Worm (Caenorhabditis elegans) whole organism, L1 larva: ENCODE data around the gene rsa-2.
A peak's percentile ranks its signal among the peaks of the same experiment; 100 is the strongest.
"Not testable (repeated sequence)": the region's sequence is repeated elsewhere in the genome, so short reads cannot be mapped to it uniquely, and the experiment has no call there.

Experiments used
- C04F5.9 ChIP-seq: sonication (generic microtip); optimal IDR thresholded peaks from 2 replicates; lab custom pipeline; 2016; ENCODE audit warnings: missing genetic modification characterization, missing compliant biosample characterization
- C34B4.2 ChIP-seq: sonication (generic microtip); optimal IDR thresholded peaks from 2 replicates; lab custom pipeline; 2017; ENCODE audit warnings: mild to moderate bottlenecking, missing genetic modification characterization, missing compliant biosample characterization
- Y116A8C.19 ChIP-seq: sonication (generic microtip); optimal IDR thresholded peaks from 2 replicates; lab custom pipeline; 2016; ENCODE audit warnings: missing compliant biosample characterization, missing genetic modification characterization, borderline replicate concordance
- ama-1 ChIP-seq: fragments of 150-350 bp; optimal IDR thresholded peaks from 2 replicates; lab custom pipeline; 2014
- blmp-1 ChIP-seq: fragments of 150-350 bp; optimal IDR thresholded peaks from 2 replicates; lab custom pipeline; 2014; ENCODE audit warnings: missing biosample characterization, missing genetic modification characterization
- ceh-63 ChIP-seq: fragments of 200-800 bp; sonication (Bioruptor generic); optimal IDR thresholded peaks from 2 replicates; lab custom pipeline; 2018; ENCODE audit warnings: mild to moderate bottlenecking, missing genetic modification characterization, missing compliant biosample characterization
- ceh-8 ChIP-seq: fragments of 200-800 bp; sonication (Bioruptor generic); optimal IDR thresholded peaks from 2 replicates; lab custom pipeline; 2018; ENCODE audit warnings: mild to moderate bottlenecking, missing genetic modification characterization, moderate library complexity, missing compliant biosample characterization
- ceh-82 ChIP-seq, 3 experiments: fragments of 150-350 bp in 1 of 3; sonication (generic microtip) in 2 of 3; optimal IDR thresholded peaks; 2 replicates each; lab custom pipeline; 2014 to 2017; ENCODE audit warnings: missing biosample characterization in 3 of 3, missing genetic modification characterization in 3 of 3
- ceh-90 ChIP-seq: sonication (generic microtip); optimal IDR thresholded peaks from 2 replicates; lab custom pipeline; 2016; ENCODE audit warnings: missing genetic modification characterization, missing compliant biosample characterization
- dsc-1 ChIP-seq: sonication (generic microtip); optimal IDR thresholded peaks from 2 replicates; lab custom pipeline; 2016; ENCODE audit warnings: mild to moderate bottlenecking, missing genetic modification characterization, missing compliant biosample characterization
- efl-1 ChIP-seq, 4 experiments: fragments of 150-350 bp; optimal IDR thresholded peaks in 3 of 4; peaks in 1 of 4; 1 replicate in 1 of 4; 2 replicates in 3 of 4; lab custom pipeline; 2014; ENCODE audit warnings: missing biosample characterization in 2 of 4, missing genetic modification characterization in 2 of 4, missing genetic modification reagents in 2 of 4
- efl-3 ChIP-seq: fragments of 200-800 bp; sonication (Bioruptor generic); optimal IDR thresholded peaks from 2 replicates; lab custom pipeline; 2018; ENCODE audit warnings: mild to moderate bottlenecking, missing genetic modification characterization, missing compliant biosample characterization
- egl-27 ChIP-seq, 2 experiments: fragments of 150-350 bp in 1 of 2; sonication (generic microtip); optimal IDR thresholded peaks; 3 replicates each; lab custom pipeline; 2017 to 2018; ENCODE audit warnings: missing biosample characterization in 2 of 2, missing genetic modification characterization in 2 of 2, missing genetic modification reagents in 2 of 2
- grh-1 ChIP-seq: fragments of 200-800 bp; sonication (Bioruptor generic); IDR thresholded peaks from 2 replicates; pipeline ENCODE4 v1.3.6; 2022; ENCODE audit warnings: missing genetic modification reagents, missing genetic modification characterization, missing compliant biosample characterization
- hpl-2 ChIP-seq: fragments of 150-350 bp; optimal IDR thresholded peaks from 2 replicates; lab custom pipeline; 2014; ENCODE audit warnings: missing biosample characterization, missing genetic modification reagents, missing genetic modification characterization
- lin-15B ChIP-seq: fragments of 150-350 bp; sonication (generic microtip); optimal IDR thresholded peaks from 3 replicates; lab custom pipeline; 2014; ENCODE audit warnings: missing biosample characterization, missing genetic modification characterization
- lin-35 ChIP-seq, 2 experiments: fragments of 150-350 bp; optimal IDR thresholded peaks; 2 replicates each; lab custom pipeline; 2014; ENCODE audit warnings: missing biosample characterization in 2 of 2, missing genetic modification characterization in 2 of 2, missing genetic modification reagents in 2 of 2
- lir-3 ChIP-seq: sonication (generic microtip); optimal IDR thresholded peaks from 2 replicates; lab custom pipeline; 2016; ENCODE audit warnings: mild to moderate bottlenecking, missing genetic modification characterization, moderate library complexity, missing compliant biosample characterization; ENCODE audit not compliant: poor library complexity
- mab-9 ChIP-seq: fragments of 200-800 bp; sonication (Bioruptor generic); IDR thresholded peaks from 2 replicates; pipeline ENCODE4 v1.3.6; 2022; ENCODE audit warnings: missing genetic modification reagents, missing genetic modification characterization, missing compliant biosample characterization
- mdl-1 ChIP-seq, 2 experiments: fragments of 150-350 bp; optimal IDR thresholded peaks; 2 replicates each; lab custom pipeline; 2014 to 2017; ENCODE audit warnings: missing biosample characterization in 2 of 2, missing genetic modification characterization in 2 of 2, inconsistent platforms in 1 of 2
- mep-1 ChIP-seq: fragments of 150-350 bp; optimal IDR thresholded peaks from 2 replicates; lab custom pipeline; 2014; ENCODE audit warnings: missing biosample characterization, missing genetic modification characterization
- nhr-19 ChIP-seq: fragments of 200-800 bp; sonication (Bioruptor generic); conservative IDR thresholded peaks from 2 replicates; pipeline ENCODE4 v1.3.6; 2022; ENCODE audit warnings: missing genetic modification characterization, missing compliant biosample characterization
- nhr-20 ChIP-seq: sonication (generic microtip); optimal IDR thresholded peaks from 2 replicates; lab custom pipeline; 2016; ENCODE audit warnings: mild to moderate bottlenecking, missing genetic modification characterization, missing compliant biosample characterization
- nhr-237 ChIP-seq: fragments of 150-350 bp; optimal IDR thresholded peaks from 2 replicates; lab custom pipeline; 2014; ENCODE audit warnings: missing biosample characterization, missing genetic modification characterization
- nhr-47 ChIP-seq: sonication (generic microtip); optimal IDR thresholded peaks from 2 replicates; lab custom pipeline; 2016; ENCODE audit warnings: mild to moderate bottlenecking, missing genetic modification characterization, moderate library complexity, missing compliant biosample characterization
- nhr-71 ChIP-seq: sonication (generic microtip); optimal IDR thresholded peaks from 2 replicates; lab custom pipeline; 2016; ENCODE audit warnings: mild to moderate bottlenecking, missing genetic modification characterization, moderate library complexity, missing compliant biosample characterization
- nhr-76 ChIP-seq: sonication (generic microtip); optimal IDR thresholded peaks from 2 replicates; lab custom pipeline; 2017; ENCODE audit warnings: missing biosample characterization, missing genetic modification characterization
- nhr-77 ChIP-seq: fragments of 150-350 bp; optimal IDR thresholded peaks from 2 replicates; lab custom pipeline; 2014; ENCODE audit warnings: missing biosample characterization, missing genetic modification characterization
- nhr-85 ChIP-seq: sonication (generic microtip); peaks from one replicate; lab custom pipeline; 2016; ENCODE audit warnings: missing genetic modification characterization, inconsistent platforms, missing compliant biosample characterization
- nhr-90 ChIP-seq: sonication (generic microtip); optimal IDR thresholded peaks from 2 replicates; lab custom pipeline; 2016; ENCODE audit warnings: mild to moderate bottlenecking, missing genetic modification characterization, missing compliant biosample characterization; ENCODE audit not compliant: poor library complexity
- pag-3 ChIP-seq: sonication (generic microtip); optimal IDR thresholded peaks from 2 replicates; lab custom pipeline; 2017; ENCODE audit warnings: missing genetic modification characterization, mild to moderate bottlenecking, missing compliant biosample characterization, antibody characterized with exemption, borderline replicate concordance; ENCODE audit not compliant: insufficient read depth
- pax-3 ChIP-seq: fragments of 200-800 bp; sonication (Bioruptor generic); optimal IDR thresholded peaks from 2 replicates; lab custom pipeline; 2018; ENCODE audit warnings: mild to moderate bottlenecking, missing genetic modification characterization, moderate library complexity, missing compliant biosample characterization
- pqm-1 ChIP-seq: sonication (generic microtip); optimal IDR thresholded peaks from 3 replicates; lab custom pipeline; 2017; ENCODE audit warnings: missing biosample characterization, missing genetic modification characterization
- snpc-4 ChIP-seq: fragments of 150-350 bp; optimal IDR thresholded peaks from 2 replicates; lab custom pipeline; 2014; ENCODE audit warnings: missing biosample characterization, missing genetic modification characterization
- snu-23 ChIP-seq: sonication (generic microtip); optimal IDR thresholded peaks from 2 replicates; lab custom pipeline; 2016; ENCODE audit warnings: missing genetic modification characterization, missing compliant biosample characterization
- sptf-1 ChIP-seq: fragments of 150-350 bp; optimal IDR thresholded peaks from 2 replicates; lab custom pipeline; 2014; ENCODE audit warnings: missing biosample characterization, missing genetic modification characterization
- sup-37 ChIP-seq: fragments of 200-800 bp; sonication (Bioruptor generic); optimal IDR thresholded peaks from 2 replicates; lab custom pipeline; 2018; ENCODE audit warnings: mild to moderate bottlenecking, missing genetic modification characterization, missing compliant biosample characterization
- swsn-7 ChIP-seq: sonication (generic microtip); optimal IDR thresholded peaks from 2 replicates; lab custom pipeline; 2016; ENCODE audit warnings: missing genetic modification characterization, missing compliant biosample characterization
- unc-86 ChIP-seq: sonication (generic microtip); optimal IDR thresholded peaks from 2 replicates; lab custom pipeline; 2016; ENCODE audit warnings: missing genetic modification characterization, missing compliant biosample characterization
- unc-98 ChIP-seq: fragments of 200-800 bp; sonication (Bioruptor generic); IDR thresholded peaks from 2 replicates; pipeline ENCODE4 v1.3.6; 2022; ENCODE audit warnings: missing genetic modification characterization, missing compliant biosample characterization
- xbp-1 ChIP-seq: sonication (generic microtip); optimal IDR thresholded peaks from 2 replicates; lab custom pipeline; 2016; ENCODE audit warnings: missing genetic modification characterization, missing compliant biosample characterization
- zip-4 ChIP-seq: fragments of 200-800 bp; sonication (Bioruptor generic); optimal IDR thresholded peaks from 2 replicates; lab custom pipeline; 2018; ENCODE audit warnings: mild to moderate bottlenecking, missing genetic modification characterization, moderate library complexity, missing compliant biosample characterization
- ztf-11 ChIP-seq, 2 experiments: sonication (generic microtip); optimal IDR thresholded peaks; 2 replicates each; lab custom pipeline; 2016 to 2017; ENCODE audit warnings: missing genetic modification characterization in 2 of 2, missing biosample characterization in 1 of 2, missing compliant biosample characterization in 1 of 2
- ztf-4 ChIP-seq: fragments of 150-350 bp; optimal IDR thresholded peaks from 2 replicates; lab custom pipeline; 2014; ENCODE audit warnings: missing biosample characterization, missing genetic modification characterization

rsa-2 gene

DNA sequence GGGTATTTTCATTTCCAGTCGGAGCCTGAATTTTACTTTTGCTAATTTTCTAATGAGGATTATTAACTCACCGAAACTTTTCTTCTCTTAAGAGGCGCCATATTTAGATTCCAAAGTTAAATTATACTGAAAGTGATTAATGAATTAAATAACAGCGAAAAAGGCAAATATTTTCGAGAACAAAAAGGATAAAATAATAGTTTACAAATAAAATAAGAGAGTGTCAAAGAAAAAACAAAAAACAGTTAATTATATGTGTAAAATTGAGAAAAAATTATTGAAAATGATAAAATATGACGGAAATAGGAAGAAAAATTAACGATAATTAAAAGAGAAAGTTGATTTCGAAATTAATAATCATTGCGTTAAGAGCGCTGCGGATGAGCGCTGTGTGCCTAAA is 33.9 kb upstream of the rsa-2 start, which contains the start of gene Y48A6B.8:
Y48A6B.8 (minus strand) TSS at position 101 of the 400 bp plus-strand sequence.
- TF ChIP-seq pax-3 (tag; lab: Kevin White, UChicago); nhr-77 (tag; lab: Kevin White, UChicago); ceh-63 (GFP tag; lab: Kevin White, UChicago): not testable (repeated sequence)
- TF ChIP-seq, all 84 proteins: peak for 0; not testable (repeated sequence) for 84

DNA sequence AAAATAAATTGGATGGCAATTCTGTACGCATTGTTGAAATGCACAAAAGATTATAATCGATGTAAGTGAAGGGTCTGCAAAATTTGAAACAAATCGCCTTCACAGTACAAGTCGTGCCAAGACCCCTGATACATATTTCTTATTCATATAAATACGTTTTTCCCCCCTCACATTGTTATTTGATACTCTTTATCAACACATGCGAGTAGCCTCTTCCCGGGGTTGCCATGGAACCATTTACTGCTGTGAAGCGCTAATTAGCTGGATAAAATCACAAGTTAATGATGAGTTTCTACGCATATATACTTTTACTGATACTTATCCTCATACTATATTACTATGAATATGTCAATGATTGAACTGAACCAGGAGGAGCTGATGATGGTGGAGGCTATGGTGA is 32.0 kb upstream of the rsa-2 start, which contains the start of gene Y48A6B.14:
Y48A6B.14 (plus strand) TSS at position 301 of the 400 bp plus-strand sequence.
- TF ChIP-seq unc-86 (tag; lab: Kevin White, UChicago) (no peak), efl-1 (optimal IDR thresholded peaks at IDR 0.05; lab: Kevin White, UChicago) (no peak), efl-1 (GFP tag; optimal IDR thresholded peaks at IDR 0.05 in 1 of 2; lab: Kevin White, UChicago) (peak in 1 of 2 experiments; percentile 56), ama-1 (lab: Kevin White, UChicago) (no peak), lin-15B (tag; lab: Kevin White, UChicago) (no peak)

DNA sequence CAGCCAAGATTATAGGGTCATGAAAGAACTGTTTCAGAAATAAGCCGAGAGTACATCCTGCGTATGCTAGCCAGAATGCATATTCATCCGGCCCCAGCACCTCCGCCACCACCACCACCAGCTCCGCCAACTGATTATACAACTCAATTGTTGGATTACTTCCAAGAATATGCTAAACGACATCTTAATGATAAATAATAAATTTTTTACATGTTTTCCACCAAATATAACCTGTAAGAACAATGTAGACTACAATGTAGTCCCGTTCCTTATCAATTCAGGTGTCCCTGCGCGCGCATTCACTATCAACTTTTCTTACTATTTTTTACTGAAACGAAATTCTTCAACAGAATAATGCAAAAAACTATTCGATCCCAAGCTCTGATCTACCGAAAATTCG is 30.4 kb upstream of the rsa-2 start, which contains the start of gene Y48A6B.9:
Y48A6B.9 (plus strand) TSS at position 301 of the 400 bp plus-strand sequence.
- TF ChIP-seq unc-98 (GFP tag; lab: Robert Waterston, UW) = no peak
- TF ChIP-seq efl-1 (optimal IDR thresholded peaks at IDR 0.05; lab: Kevin White, UChicago) = no peak
- peak in 1 of 2 experiments; percentile 24 for TF ChIP-seq efl-1 (GFP tag; optimal IDR thresholded peaks at IDR 0.05 in 1 of 2; lab: Kevin White, UChicago)

DNA sequence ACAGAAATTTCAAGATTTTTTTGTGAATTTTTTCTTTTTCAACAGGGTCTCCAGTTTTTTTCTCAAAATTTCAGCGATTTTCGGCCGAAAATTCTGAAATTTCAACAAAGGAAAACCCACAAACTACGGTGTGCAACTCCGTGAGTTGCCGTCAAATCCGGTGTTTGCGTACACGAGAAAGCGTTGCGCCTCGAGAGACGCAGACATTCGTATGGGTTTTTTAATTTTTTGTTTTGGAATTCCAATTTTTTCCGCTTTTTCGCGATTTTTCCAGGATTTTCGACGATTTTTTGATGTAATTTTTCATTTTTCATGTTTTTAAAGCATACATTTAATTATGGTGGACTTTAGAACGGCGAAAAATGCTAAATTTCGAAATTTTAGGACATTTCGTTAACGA is 27.1 kb upstream of the rsa-2 start:
- peak; percentile 69 for TF ChIP-seq nhr-90
- peak; percentile 75 for TF ChIP-seq nhr-20
- peak; percentile 44 for TF ChIP-seq lin-15B (tag; lab: Kevin White, UChicago)
- TF ChIP-seq lir-3 (tag; lab: Kevin White, UChicago) = no peak
- TF ChIP-seq Y116A8C.19 (tag; lab: Kevin White, UChicago) = no peak
- peak; percentile 74 for TF ChIP-seq nhr-85 (tag; lab: Kevin White, UChicago)
- no peak for TF ChIP-seq pag-3 (tag; lab: Kevin White, UChicago)
- peak; percentile 80 for TF ChIP-seq unc-86 (tag; lab: Kevin White, UChicago)
- peak; percentile 77 for TF ChIP-seq xbp-1 (tag; lab: Kevin White, UChicago)
- peak in 1 of 2 experiments; percentile 7 for TF ChIP-seq ztf-11 (tag; optimal IDR thresholded peaks at IDR 0.05; lab: Kevin White, UChicago)
- peak; percentile 81 for TF ChIP-seq swsn-7 (tag; lab: Kevin White, UChicago)
- TF ChIP-seq sup-37 = peak; percentile 36
- TF ChIP-seq nhr-19 (GFP tag; lab: Robert Waterston, UW) = peak; percentile 68
- TF ChIP-seq grh-1 (GFP tag; lab: Robert Waterston, UW) = peak; percentile 60
- TF ChIP-seq blmp-1 (tag; lab: Kevin White, UChicago) = peak; percentile 36
- TF ChIP-seq sptf-1 (tag; lab: Kevin White, UChicago) = no peak
- peak; percentile 84 for TF ChIP-seq nhr-47 (tag; lab: Kevin White, UChicago)
- TF ChIP-seq ceh-90 (tag; lab: Kevin White, UChicago) = no peak
- TF ChIP-seq mdl-1 (tag; optimal IDR thresholded peaks at IDR 0.05; lab: Kevin White, UChicago) = peak in 1 of 2 experiments; percentile 48
- TF ChIP-seq nhr-76 (tag; lab: Kevin White, UChicago) = no peak
- no peak for TF ChIP-seq ama-1 (lab: Kevin White, UChicago)
- TF ChIP-seq ceh-82 (tag; optimal IDR thresholded peaks at IDR 0.05; lab: Kevin White, UChicago) = peak; percentile 80 to 88 (median 82)
- no peak for TF ChIP-seq hpl-2 (GFP tag; lab: Kevin White, UChicago)
- peak; percentile 27 for TF ChIP-seq zip-4
- peak; percentile 57 for TF ChIP-seq dsc-1 (tag; lab: Kevin White, UChicago)
- peak; percentile 53 for TF ChIP-seq ceh-8 (GFP tag; lab: Kevin White, UChicago)
- TF ChIP-seq nhr-237 (tag; lab: Kevin White, UChicago) = no peak
- TF ChIP-seq snpc-4 = peak; percentile 69
- no peak for TF ChIP-seq pqm-1 (tag; lab: Kevin White, UChicago)
- TF ChIP-seq ztf-4 (tag; lab: Kevin White, UChicago) = peak; percentile 1
- TF ChIP-seq C34B4.2 = no peak
- TF ChIP-seq lin-35 (GFP tag; optimal IDR thresholded peaks at IDR 0.05; lab: Kevin White, UChicago) = peak; percentile 67 to 87
- TF ChIP-seq efl-3 (GFP tag; lab: Kevin White, UChicago) = no peak
- no peak for TF ChIP-seq egl-27 (tag; optimal IDR thresholded peaks at IDR 0.05; lab: Kevin White, UChicago)
- TF ChIP-seq C04F5.9 (tag; lab: Kevin White, UChicago) = no peak
- TF ChIP-seq snu-23 (GFP tag; lab: Kevin White, UChicago) = peak; percentile 87
- peak; percentile 83 for TF ChIP-seq mep-1
- TF ChIP-seq nhr-71 (tag; lab: Kevin White, UChicago) = peak; percentile 83
- no peak for TF ChIP-seq mab-9 (GFP tag; lab: Robert Waterston, UW)
